Worm (Caenorhabditis elegans): ENCODE measurements around the gene W02D7.4.

The W02D7.4 gene

ce11 chrV:8297504-8297903 is at the start of gene W02D7.4:
Gene W02D7.4 (minus strand): TSS chrV:8297604.
- no peak for TF ChIP-seq ceh-40 (GFP tag; IDR thresholded peaks at IDR 0.05)
- TF ChIP-seq nhr-80 (tag; optimal IDR thresholded peaks at IDR 0.05), result peak; percentile 33
- no peak for TF ChIP-seq attf-5 (GFP tag; optimal IDR thresholded peaks at IDR 0.05)
- no peak for TF ChIP-seq mxl-1 (tag; optimal IDR thresholded peaks at IDR 0.05)

- TF ChIP-seq F10E7.11 (tag; optimal IDR thresholded peaks at IDR 0.05), result no peak
- TF ChIP-seq B0261.1 (tag; optimal IDR thresholded peaks at IDR 0.05), result no peak
- TF ChIP-seq snpc-1.1 (tag; optimal IDR thresholded peaks at IDR 0.05; ENCODE audit: insufficient read depth), result no peak
- TF ChIP-seq akir-1 (GFP tag; optimal IDR thresholded peaks at IDR 0.05), result no peak
- no peak for TF ChIP-seq ztf-22 (GFP tag; optimal IDR thresholded peaks at IDR 0.05)
- no peak for TF ChIP-seq hrde-1 (tag; optimal IDR thresholded peaks at IDR 0.05; ENCODE audit: borderline replicate concordance)
- TF ChIP-seq somi-1 (GFP tag; optimal IDR thresholded peaks at IDR 0.05), result no peak
- TF ChIP-seq B0336.3 (GFP tag; IDR thresholded peaks at IDR 0.05), result no peak
Observed at ce11 chrV:8345436-8345835, 48.0 kb upstream of the W02D7.4 start, which contains the start of gene C08D8.1. Gene C08D8.1 (plus strand): TSS chrV:8345759.

ce11 chrV:8342416-8342815 is 45.0 kb upstream of the W02D7.4 start:
- TF ChIP-seq C06A6.2 (GFP tag; conservative IDR thresholded peaks at IDR 0.05) (no peak), T07F8.4 (tag; optimal IDR thresholded peaks at IDR 0.05) (no peak), nhr-179 (tag; optimal IDR thresholded peaks at IDR 0.05) (no peak), ceh-100 (GFP tag; IDR thresholded peaks at IDR 0.05) (no peak), hmg-1.2 (GFP tag; IDR thresholded peaks at IDR 0.05) (no peak), ztf-18 (tag; optimal IDR thresholded peaks at IDR 0.05) (no peak), rpc-1 (optimal IDR thresholded peaks at IDR 0.05) (no peak), rpc-1 (tag; optimal IDR thresholded peaks at IDR 0.05) (no peak)

- TF ChIP-seq aptf-2 (GFP tag; conservative IDR thresholded peaks at IDR 0.05), result 0 out of 2 replicates have a peak, but pooled peaks have one; percentile 48
Observed at ce11 chrV:8340924-8341323, 43.5 kb upstream of the W02D7.4 start, which contains the start of gene C08D8.7. Gene C08D8.7 (plus strand): TSS chrV:8341224.

- TF ChIP-seq nfyb-1 (GFP tag; IDR thresholded peaks at IDR 0.05) (no peak), ztf-25 (GFP tag; IDR thresholded peaks at IDR 0.05) (no peak), cebp-1 (GFP tag; IDR thresholded peaks at IDR 0.05) (peak; percentile 51; the same call in 1 of the 2 replicates), cebp-1 (tag; optimal IDR thresholded peaks at IDR 0.05) (peak; percentile 78), zfh-2 (GFP tag; conservative IDR thresholded peaks at IDR 0.05) (no peak), sea-2 (GFP tag; IDR thresholded peaks at IDR 0.05) (no peak)
Observed at ce11 chrV:8335620-8336019, 38.2 kb upstream of the W02D7.4 start.

- TF ChIP-seq lin-35 (GFP tag; optimal IDR thresholded peaks at IDR 0.05) (no peak), nhr-179 (tag; optimal IDR thresholded peaks at IDR 0.05) (no peak), attf-3 (GFP tag; conservative IDR thresholded peaks at IDR 0.05) (no peak), pha-4 (tag; optimal IDR thresholded peaks at IDR 0.05) (no peak), ets-4 (GFP tag; optimal IDR thresholded peaks at IDR 0.05) (no peak), F55B11.4 (tag; optimal IDR thresholded peaks at IDR 0.05; ENCODE audit: borderline replicate concordance, insufficient read depth) (no peak), xnd-1 (tag; optimal IDR thresholded peaks at IDR 0.05) (no peak), attf-6 (GFP tag; IDR thresholded peaks at IDR 0.05) (no peak), snpc-3.4 (tag; optimal IDR thresholded peaks at IDR 0.05) (no peak), ceh-79 (tag; optimal IDR thresholded peaks at IDR 0.05) (no peak), F23B12.7 (tag; optimal IDR thresholded peaks at IDR 0.05; ENCODE audit: insufficient read depth) (no peak)
Observed at ce11 chrV:8334360-8334759, 37.0 kb upstream of the W02D7.4 start, which contains the start of gene tmd-2. Gene tmd-2 (plus strand): TSS chrV:8334660.

All from whole organism, young adult.